Worm (Caenorhabditis elegans) whole organism, L1 larva: ENCODE results near the gene col-78.

Experiments
- fos-1 ChIP-seq: fragments of 150-350 bp; optimal IDR thresholded peaks from 2 replicates; lab custom pipeline; 2014; ENCODE audit warnings: missing biosample characterization, missing genetic modification characterization
- hlh-4 ChIP-seq: sonication (generic microtip); optimal IDR thresholded peaks from 2 replicates; lab custom pipeline; 2016; ENCODE audit warnings: mild to moderate bottlenecking, missing genetic modification characterization, missing compliant biosample characterization
- mef-2 ChIP-seq: fragments of 150-350 bp; optimal IDR thresholded peaks from 2 replicates; lab custom pipeline; 2014; ENCODE audit warnings: missing biosample characterization, missing genetic modification characterization
- swsn-7 ChIP-seq: sonication (generic microtip); optimal IDR thresholded peaks from 2 replicates; lab custom pipeline; 2016; ENCODE audit warnings: missing genetic modification characterization, missing compliant biosample characterization
- xbp-1 ChIP-seq: sonication (generic microtip); optimal IDR thresholded peaks from 2 replicates; lab custom pipeline; 2016; ENCODE audit warnings: missing genetic modification characterization, missing compliant biosample characterization
- ztf-11 ChIP-seq, 2 experiments: sonication (generic microtip); optimal IDR thresholded peaks; 2 replicates each; lab custom pipeline; 2016 to 2017; ENCODE audit warnings: missing genetic modification characterization in 2 of 2, missing biosample characterization in 1 of 2, missing compliant biosample characterization in 1 of 2
- ztf-4 ChIP-seq: fragments of 150-350 bp; optimal IDR thresholded peaks from 2 replicates; lab custom pipeline; 2014; ENCODE audit warnings: missing biosample characterization, missing genetic modification characterization

DNA sequence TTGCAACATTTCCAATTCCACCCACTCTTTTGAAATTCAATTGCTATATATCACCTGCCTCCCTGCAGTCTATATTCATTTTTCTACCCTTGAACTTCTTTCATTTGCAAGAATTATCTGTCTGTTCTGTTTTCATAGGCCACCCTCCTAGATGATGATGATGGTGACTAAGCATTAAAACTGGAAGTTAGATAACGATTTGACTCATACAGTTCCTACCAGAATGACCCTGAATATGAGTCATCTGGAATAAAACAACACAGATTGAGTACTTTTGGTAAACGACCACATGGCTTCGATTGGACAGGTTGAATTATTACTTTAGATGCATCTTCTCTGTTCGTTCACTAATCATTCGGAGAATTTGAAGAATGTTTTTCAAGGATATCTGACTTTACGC is 28.0 kb upstream of the col-78 start:
- TF ChIP-seq xbp-1 (tag; lab: Kevin White, UChicago) (no peak), mef-2 (tag; lab: Kevin White, UChicago) (no peak), ztf-4 (tag; lab: Kevin White, UChicago) (no peak), ztf-11 (tag; optimal IDR thresholded peaks at IDR 0.05; lab: Kevin White, UChicago) (no peak), swsn-7 (no peak), hlh-4 (tag; lab: Kevin White, UChicago) (no peak), fos-1 (tag; lab: Kevin White, UChicago) (no peak)
